Fruit fly (Drosophila melanogaster) whole organism, prepupa: Measurements from ENCODE around the gene CG31606.

Experiments used
- CG10631 ChIP-seq: fragments of 200-800 bp; sonication (Bioruptor generic); optimal IDR thresholded peaks from 2 replicates; lab custom pipeline; 2016; ENCODE audit warnings: missing biosample characterization, missing genetic modification characterization
- CG11294 ChIP-seq: fragments of 200-800 bp; sonication (Bioruptor generic); IDR thresholded peaks from 2 replicates; pipeline ENCODE4 v1.3.6; 2022; ENCODE audit warnings: missing biosample characterization, missing genetic modification characterization
- CG11762 ChIP-seq: fragments of 200-800 bp; sonication (Bioruptor generic); optimal IDR thresholded peaks from 3 replicates; lab custom pipeline; 2016; ENCODE audit warnings: missing biosample characterization, missing genetic modification characterization; ENCODE audit not compliant: insufficient read depth
- CG15336 ChIP-seq: fragments of 200-800 bp; sonication (Bioruptor generic); IDR thresholded peaks from 2 replicates; pipeline ENCODE4 v1.3.6; 2022; ENCODE audit warnings: missing biosample characterization, missing genetic modification characterization
- CG3032 ChIP-seq: fragments of 200-800 bp; optimal IDR thresholded peaks from 2 replicates; lab custom pipeline; 2019; ENCODE audit warnings: missing biosample characterization, mild to moderate bottlenecking, missing genetic modification characterization, moderate library complexity
- CG31627 ChIP-seq: fragments of 200-800 bp; sonication (Bioruptor generic); optimal IDR thresholded peaks from 3 replicates; lab custom pipeline; 2016; ENCODE audit warnings: missing biosample characterization, missing genetic modification characterization
- CG34406 ChIP-seq: fragments of 200-800 bp; sonication (Bioruptor generic); optimal IDR thresholded peaks from 3 replicates; lab custom pipeline; 2016; ENCODE audit warnings: missing biosample characterization, missing genetic modification characterization
- CG4318 ChIP-seq: fragments of 200-800 bp; sonication (Bioruptor generic); optimal IDR thresholded peaks from 3 replicates; lab custom pipeline; 2017; ENCODE audit warnings: missing biosample characterization, mild to moderate bottlenecking, missing genetic modification characterization
- CG6163 ChIP-seq: fragments of 200-800 bp; sonication (Bioruptor generic); IDR thresholded peaks from 3 replicates; pipeline ENCODE4 v1.3.6; 2022; ENCODE audit warnings: missing biosample characterization, missing genetic modification characterization
- CG6808 ChIP-seq: fragments of 200-800 bp; sonication (Bioruptor generic); optimal IDR thresholded peaks from 3 replicates; lab custom pipeline; 2017; ENCODE audit warnings: missing biosample characterization, missing genetic modification characterization, mild to moderate bottlenecking, moderate library complexity, missing genetic modification reagents
- CG6854 ChIP-seq: fragments of 200-800 bp; sonication (Bioruptor generic); optimal IDR thresholded peaks from 2 replicates; lab custom pipeline; 2017; ENCODE audit warnings: missing biosample characterization, mild to moderate bottlenecking, missing genetic modification characterization
- CG7368 ChIP-seq: fragments of 200-800 bp; sonication (Bioruptor generic); optimal IDR thresholded peaks from 3 replicates; lab custom pipeline; 2016; ENCODE audit warnings: missing biosample characterization, missing genetic modification characterization
- CG8119 ChIP-seq: fragments of 200-800 bp; sonication (Bioruptor generic); IDR thresholded peaks from 3 replicates; pipeline ENCODE4 v1.3.6; 2022; ENCODE audit warnings: missing biosample characterization, missing genetic modification characterization
- CG8319 ChIP-seq: fragments of 200-800 bp; sonication (Bioruptor generic); optimal IDR thresholded peaks from 3 replicates; lab custom pipeline; 2016; ENCODE audit warnings: missing biosample characterization, missing genetic modification characterization
- Eip78C ChIP-seq: fragments of 200-800 bp; sonication (Bioruptor generic); peaks from one replicate; lab custom pipeline; 2016; ENCODE audit warnings: missing biosample characterization, missing genetic modification characterization
- Eip93F ChIP-seq: fragments of 200-800 bp; sonication (Bioruptor generic); optimal IDR thresholded peaks from 2 replicates; lab custom pipeline; 2016; ENCODE audit warnings: missing biosample characterization, mild to moderate bottlenecking, missing genetic modification characterization
- Ets21C ChIP-seq: fragments of 200-800 bp; sonication (Bioruptor generic); optimal IDR thresholded peaks from 3 replicates; lab custom pipeline; 2016; ENCODE audit warnings: missing biosample characterization, missing genetic modification characterization
- Ets96B ChIP-seq: fragments of 200-800 bp; optimal IDR thresholded peaks from 2 replicates; lab custom pipeline; 2019; ENCODE audit warnings: missing biosample characterization, mild to moderate bottlenecking, missing genetic modification characterization, moderate library complexity
- Hr38 ChIP-seq: sonication (Bioruptor generic); optimal IDR thresholded peaks from 2 replicates; lab custom pipeline; 2016; ENCODE audit warnings: missing biosample characterization, missing genetic modification characterization
- Hr4 ChIP-seq: fragments of 200-800 bp; sonication (Bioruptor generic); optimal IDR thresholded peaks from 3 replicates; lab custom pipeline; 2016; ENCODE audit warnings: missing biosample characterization, missing genetic modification characterization
- Lpt ChIP-seq: fragments of 200-800 bp; sonication (Bioruptor generic); optimal IDR thresholded peaks from 3 replicates; lab custom pipeline; 2016; ENCODE audit warnings: missing biosample characterization, missing genetic modification characterization
- OdsH ChIP-seq: fragments of 200-800 bp; sonication (Bioruptor generic); optimal IDR thresholded peaks from 3 replicates; lab custom pipeline; 2016; ENCODE audit warnings: missing biosample characterization, missing genetic modification characterization
- Smox ChIP-seq: fragments of 200-800 bp; sonication (Bioruptor generic); optimal IDR thresholded peaks from 3 replicates; lab custom pipeline; 2016; ENCODE audit warnings: missing biosample characterization, missing genetic modification characterization
- Sox102F ChIP-seq: fragments of 200-800 bp; sonication (Bioruptor generic); optimal IDR thresholded peaks from 2 replicates; lab custom pipeline; 2016; ENCODE audit warnings: missing biosample characterization, mild to moderate bottlenecking, missing genetic modification characterization
- Sox14 ChIP-seq: fragments of 200-800 bp; sonication (Bioruptor generic); optimal IDR thresholded peaks from 3 replicates; lab custom pipeline; 2016; ENCODE audit warnings: missing biosample characterization, missing genetic modification characterization
- Sox15 ChIP-seq: fragments of 200-800 bp; sonication (Bioruptor generic); optimal IDR thresholded peaks from 3 replicates; lab custom pipeline; 2016; ENCODE audit warnings: missing biosample characterization, missing genetic modification characterization
- achi ChIP-seq: fragments of 200-800 bp; sonication (Bioruptor generic); optimal IDR thresholded peaks from 3 replicates; lab custom pipeline; 2016; ENCODE audit warnings: missing biosample characterization, missing genetic modification characterization
- cyc ChIP-seq: fragments of 200-800 bp; sonication (Bioruptor generic); optimal IDR thresholded peaks from 3 replicates; lab custom pipeline; 2016; ENCODE audit warnings: missing biosample characterization, missing genetic modification characterization
- esn ChIP-seq: fragments of 200-800 bp; sonication (Bioruptor generic); optimal IDR thresholded peaks from 2 replicates; lab custom pipeline; 2016; ENCODE audit warnings: missing biosample characterization, mild to moderate bottlenecking, missing genetic modification characterization, moderate library complexity
- fd85E ChIP-seq: fragments of 200-800 bp; sonication (Bioruptor generic); optimal IDR thresholded peaks from 3 replicates; lab custom pipeline; 2016; ENCODE audit warnings: missing biosample characterization, missing genetic modification characterization
- fkh ChIP-seq: fragments of 200-800 bp; sonication (Bioruptor generic); optimal IDR thresholded peaks from 3 replicates; lab custom pipeline; 2017; ENCODE audit warnings: missing biosample characterization, mild to moderate bottlenecking, missing genetic modification characterization, moderate library complexity
- lz ChIP-seq: fragments of 200-800 bp; sonication (Bioruptor generic); optimal IDR thresholded peaks from 3 replicates; lab custom pipeline; 2016; ENCODE audit warnings: missing biosample characterization, missing genetic modification characterization
- pdm3 ChIP-seq: fragments of 200-800 bp; sonication (Bioruptor generic); optimal IDR thresholded peaks from 3 replicates; lab custom pipeline; 2016; ENCODE audit warnings: missing biosample characterization, missing genetic modification characterization
- spab ChIP-seq: fragments of 200-800 bp; sonication (Bioruptor generic); optimal IDR thresholded peaks from 2 replicates; lab custom pipeline; 2017; ENCODE audit warnings: missing biosample characterization, mild to moderate bottlenecking, missing genetic modification characterization, missing genetic modification reagents
- svp ChIP-seq: fragments of 200-800 bp; sonication (Bioruptor generic); peaks from one replicate; lab custom pipeline; 2016; ENCODE audit warnings: missing biosample characterization, missing genetic modification characterization

The CG31606 gene

dm6 chr2L:8116632-8117193 lies 30.7 kb upstream of the CG31606 start:
- no peak for TF ChIP-seq CG3032 (tag; lab: Kevin White, UChicago)
- TF ChIP-seq Eip78C: peak; percentile 46
- TF ChIP-seq, all 60 proteins: peak for 1

DNA sequence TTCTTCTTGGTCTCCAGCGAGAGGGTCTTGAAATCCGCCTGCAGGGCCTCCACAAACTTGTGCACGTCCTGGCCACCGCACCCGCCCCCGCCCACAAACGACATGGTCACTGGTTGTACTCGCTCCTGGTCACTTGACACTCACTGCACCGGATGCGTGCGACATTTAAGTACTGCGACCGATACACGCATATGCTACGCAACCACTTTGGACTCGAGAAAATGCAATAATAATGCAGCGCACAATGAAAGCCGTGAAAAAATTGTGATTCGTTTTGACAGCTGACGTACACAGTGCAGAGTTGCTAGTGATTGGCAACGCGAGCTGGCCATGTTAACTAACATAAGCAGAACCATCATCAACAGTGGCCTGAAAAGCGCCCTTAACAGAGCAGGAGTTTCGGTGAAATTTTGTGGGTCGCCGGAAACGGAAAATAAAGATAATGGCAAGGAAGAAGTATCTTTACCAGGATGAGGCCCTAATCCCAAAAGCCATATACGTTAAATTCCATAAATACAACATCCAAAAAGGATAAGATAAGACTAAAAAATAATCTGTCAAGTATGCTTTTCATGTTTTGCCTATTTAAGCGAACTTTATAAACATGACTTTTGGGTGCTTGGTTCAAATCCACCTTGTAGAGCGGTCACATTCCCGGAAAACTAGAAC lies 23.6 kb upstream of the CG31606 start, which contains the start of the genes mon2 and CG8673:
Gene mon2, minus strand, starts transcription at position 300 of the 669 bp plus-strand sequence.
Gene CG8673, plus strand, starts transcription at position 619 of the 669 bp plus-strand sequence.
- TF ChIP-seq achi (GFP tag; lab: Kevin White, UChicago): peak; percentile 98
- TF ChIP-seq spab: no peak
- TF ChIP-seq CG11294 (GFP tag; lab: Robert Waterston, UW): no peak
- 0 out of 3 replicates have a peak, but pooled peaks have one; percentile 24 for TF ChIP-seq CG6163

- TF ChIP-seq spab: no peak
- TF ChIP-seq Eip93F: peak; percentile 9
- TF ChIP-seq CG6854 (GFP tag; lab: Kevin White, UChicago): peak; percentile 11
- no peak for TF ChIP-seq Sox102F (GFP tag; lab: Kevin White, UChicago)
- TF ChIP-seq CG31627 (GFP tag; lab: Kevin White, UChicago): no peak
- TF ChIP-seq Lpt (GFP tag; lab: Kevin White, UChicago): no peak
- TF ChIP-seq Hr4 (GFP tag; lab: Kevin White, UChicago): no peak
- TF ChIP-seq esn (GFP tag; lab: Kevin White, UChicago): peak; percentile 29
- no peak for TF ChIP-seq CG6808 (GFP tag; lab: Kevin White, UChicago)
- no peak for TF ChIP-seq CG34406 (GFP tag; lab: Kevin White, UChicago)
- no peak for TF ChIP-seq cyc (GFP tag; lab: Kevin White, UChicago)
- no peak for TF ChIP-seq Sox15
- peak; percentile 59 for TF ChIP-seq Eip78C
- TF ChIP-seq Smox: no peak
- no peak for TF ChIP-seq CG8319 (GFP tag; lab: Kevin White, UChicago)
- TF ChIP-seq CG11762 (GFP tag; lab: Kevin White, UChicago): no peak
- TF ChIP-seq CG6163: 0 out of 3 replicates have a peak, but pooled peaks have one; percentile 9
Measured at dm6 chr2L:8126849-8127602, 20.4 kb upstream of the CG31606 start, which contains the start of the genes CG12375 and CG8668. Gene CG12375 (minus strand): TSS chr2L:8126890. Gene CG8668 (plus strand): TSS chr2L:8127001.

- TF ChIP-seq fd85E (GFP tag; lab: Kevin White, UChicago): no peak
- TF ChIP-seq Eip78C: no peak
- no peak for TF ChIP-seq svp (GFP tag; lab: Kevin White, UChicago)
- no peak for TF ChIP-seq CG8119 (GFP tag; lab: Robert Waterston, UW)
- no peak for TF ChIP-seq Ets21C
- no peak for TF ChIP-seq CG31627 (GFP tag; lab: Kevin White, UChicago)
- no peak for TF ChIP-seq Sox14 (GFP tag; lab: Kevin White, UChicago)
- no peak for TF ChIP-seq CG15336 (GFP tag; lab: Robert Waterston, UW)
- TF ChIP-seq CG3032 (tag; lab: Kevin White, UChicago): no peak
- no peak for TF ChIP-seq Smox
- no peak for TF ChIP-seq Ets96B (tag; lab: Kevin White, UChicago)
- TF ChIP-seq OdsH: no peak
- TF ChIP-seq pdm3 (GFP tag; lab: Kevin White, UChicago): no peak
- TF ChIP-seq CG7368 (GFP tag; lab: Kevin White, UChicago): no peak
- no peak for TF ChIP-seq lz (GFP tag; lab: Kevin White, UChicago)
- no peak for TF ChIP-seq CG6163
- TF ChIP-seq fkh (GFP tag; lab: Kevin White, UChicago): no peak
- TF ChIP-seq CG4318 (GFP tag; lab: Kevin White, UChicago): no peak
- TF ChIP-seq Hr38: no peak
- TF ChIP-seq CG10631 (GFP tag; lab: Kevin White, UChicago): no peak
Measured at dm6 chr2L:8128911-8129310, 18.5 kb upstream of the CG31606 start.
